Fruit fly (Drosophila melanogaster) whole organism, embryonic: Measurements from ENCODE around the gene ninaG.

ENCODE experiments used
- Adf1 ChIP-seq: fragments of 200-800 bp; sonication (Bioruptor generic); IDR thresholded peaks from 2 replicates; pipeline ENCODE4 v1.3.6; 2022; ENCODE audit warnings: missing biosample characterization, missing genetic modification characterization
- BtbVII ChIP-seq: fragments of 200-800 bp; sonication (Bioruptor generic); optimal IDR thresholded peaks from 3 replicates; lab custom pipeline; 2017; ENCODE audit warnings: missing biosample characterization, mild to moderate bottlenecking, missing genetic modification characterization
- CG10209 ChIP-seq: fragments of 200-800 bp; sonication (Bioruptor generic); optimal IDR thresholded peaks from 3 replicates; lab custom pipeline; 2017; ENCODE audit warnings: missing biosample characterization, mild to moderate bottlenecking, missing genetic modification characterization, missing genetic modification reagents
- CG12299 ChIP-seq: fragments of 200-800 bp; sonication (Bioruptor generic); optimal IDR thresholded peaks from 2 replicates; lab custom pipeline; 2018; ENCODE audit warnings: missing biosample characterization, mild to moderate bottlenecking, missing genetic modification characterization
- CG1647 ChIP-seq: fragments of 200-800 bp; sonication (Bioruptor generic); optimal IDR thresholded peaks from 3 replicates; lab custom pipeline; 2016; ENCODE audit warnings: missing biosample characterization, missing genetic modification characterization
- CG16813 ChIP-seq: fragments of 200-800 bp; sonication (Bioruptor generic); IDR thresholded peaks from 3 replicates; pipeline ENCODE4 v1.3.6; 2022; ENCODE audit warnings: missing biosample characterization, missing genetic modification characterization; ENCODE audit not compliant: partially characterized antibody
- CG17359 ChIP-seq: fragments of 200-800 bp; sonication (Bioruptor generic); optimal IDR thresholded peaks from 3 replicates; lab custom pipeline; 2018; ENCODE audit warnings: missing biosample characterization, mild to moderate bottlenecking, missing genetic modification characterization, moderate library complexity
- CG17361 ChIP-seq: fragments of 200-800 bp; sonication (Bioruptor generic); IDR thresholded peaks from 3 replicates; pipeline ENCODE4 v1.3.6; 2022; ENCODE audit warnings: missing biosample characterization, missing genetic modification characterization
- CG17612 ChIP-seq: fragments of 200-800 bp; sonication (Bioruptor generic); IDR thresholded peaks from 2 replicates; pipeline ENCODE4 v1.3.6; 2022; ENCODE audit warnings: missing biosample characterization, missing genetic modification characterization
- CG34422 ChIP-seq: fragments of 200-800 bp; sonication (Bioruptor generic); IDR thresholded peaks from 3 replicates; pipeline ENCODE4 v1.3.6; 2022; ENCODE audit warnings: missing biosample characterization, missing genetic modification characterization
- CG6765 ChIP-seq: fragments of 200-800 bp; sonication (Bioruptor generic); optimal IDR thresholded peaks from 3 replicates; lab custom pipeline; 2017; ENCODE audit warnings: missing biosample characterization, mild to moderate bottlenecking, missing genetic modification characterization
- CHES-1-like ChIP-seq: fragments of 200-800 bp; sonication (Bioruptor generic); optimal IDR thresholded peaks from 2 replicates; lab custom pipeline; 2016; ENCODE audit warnings: missing biosample characterization, missing genetic modification characterization
- D19A ChIP-seq: fragments of 200-800 bp; optimal IDR thresholded peaks from 3 replicates; lab custom pipeline; 2019; ENCODE audit warnings: missing biosample characterization, mild to moderate bottlenecking, missing genetic modification characterization, moderate library complexity
- Dref ChIP-seq: fragments of 200-800 bp; sonication (Bioruptor generic); IDR thresholded peaks from 2 replicates; pipeline ENCODE4 v1.3.6; 2022; ENCODE audit warnings: missing biosample characterization, missing genetic modification characterization
- Ets97D ChIP-seq: fragments of 200-800 bp; sonication (Bioruptor generic); optimal IDR thresholded peaks from 3 replicates; lab custom pipeline; 2016; ENCODE audit warnings: missing biosample characterization, missing genetic modification characterization
- Gsc ChIP-seq: fragments of 200-800 bp; sonication (Bioruptor generic); IDR thresholded peaks from 2 replicates; pipeline ENCODE4 v1.3.6; 2022; ENCODE audit warnings: missing biosample characterization, missing genetic modification characterization
- HLH3B ChIP-seq: fragments of 200-800 bp; sonication (Bioruptor generic); IDR thresholded peaks from 2 replicates; pipeline ENCODE4 v1.3.6; 2022; ENCODE audit warnings: missing biosample characterization, missing genetic modification characterization
- Hmx ChIP-seq: fragments of 200-800 bp; sonication (Bioruptor generic); optimal IDR thresholded peaks from 2 replicates; lab custom pipeline; 2016; ENCODE audit warnings: missing biosample characterization, missing genetic modification characterization
- Hr39 ChIP-seq: fragments of >200 bp; optimal IDR thresholded peaks from 2 replicates; lab custom pipeline; 2017
- Myb ChIP-seq: fragments of 200-800 bp; sonication (Bioruptor generic); optimal IDR thresholded peaks from 2 replicates; lab custom pipeline; 2016; ENCODE audit warnings: missing biosample characterization, missing genetic modification characterization
- NFAT ChIP-seq: fragments of 200-800 bp; sonication (Bioruptor generic); IDR thresholded peaks from 2 replicates; pipeline ENCODE4 v1.3.6; 2022; ENCODE audit warnings: missing biosample characterization, missing genetic modification characterization
- Opbp ChIP-seq: fragments of 200-800 bp; sonication (Bioruptor generic); IDR thresholded peaks from 3 replicates; pipeline ENCODE4 v1.3.6; 2022; ENCODE audit warnings: missing biosample characterization, missing genetic modification characterization; ENCODE audit not compliant: partially characterized antibody
- Scr ChIP-seq: fragments of 200-800 bp; sonication (Bioruptor generic); IDR thresholded peaks from 2 replicates; pipeline ENCODE4 v1.3.6; 2022; ENCODE audit warnings: missing biosample characterization, missing genetic modification characterization; ENCODE audit not compliant: partially characterized antibody
- Sox100B ChIP-seq: fragments of 200-800 bp; sonication (Bioruptor generic); optimal IDR thresholded peaks from 3 replicates; lab custom pipeline; 2018; ENCODE audit warnings: missing biosample characterization, mild to moderate bottlenecking, missing genetic modification characterization
- Sry-β ChIP-seq: fragments of 200-800 bp; sonication (Bioruptor generic); optimal IDR thresholded peaks from 2 replicates; lab custom pipeline; 2018; ENCODE audit warnings: missing biosample characterization, mild to moderate bottlenecking, missing genetic modification characterization, moderate library complexity
- Stat92E ChIP-seq, 3 experiments: fragments of >200 bp in 2 of 3; fragments of 200-800 bp in 1 of 3; sonication (Bioruptor generic) in 1 of 3; optimal IDR thresholded peaks; 2 replicates each; lab custom pipeline; 2017 to 2019; ENCODE audit warnings: missing biosample characterization in 3 of 3, missing genetic modification characterization in 3 of 3, mild to moderate bottlenecking in 1 of 3, moderate library complexity in 1 of 3
- Xbp1 ChIP-seq: fragments of 200-800 bp; sonication (Bioruptor generic); optimal IDR thresholded peaks from 3 replicates; lab custom pipeline; 2016; ENCODE audit warnings: missing biosample characterization, mild to moderate bottlenecking, missing genetic modification characterization
- ac ChIP-seq: fragments of 200-800 bp; sonication (Bioruptor generic); optimal IDR thresholded peaks from 3 replicates; lab custom pipeline; 2017; ENCODE audit warnings: missing biosample characterization, mild to moderate bottlenecking, missing genetic modification characterization
- amos ChIP-seq: fragments of 200-800 bp; sonication (Bioruptor generic); IDR thresholded peaks from 2 replicates; pipeline ENCODE4 v1.3.6; 2022; ENCODE audit warnings: missing biosample characterization, missing genetic modification characterization; ENCODE audit not compliant: partially characterized antibody
- az2 ChIP-seq: fragments of 200-800 bp; sonication (Bioruptor generic); optimal IDR thresholded peaks from 3 replicates; lab custom pipeline; 2016; ENCODE audit warnings: missing biosample characterization, missing genetic modification characterization
- crc ChIP-seq: fragments of 200-800 bp; sonication (Bioruptor generic); optimal IDR thresholded peaks from 2 replicates; lab custom pipeline; 2016; ENCODE audit warnings: missing biosample characterization, missing genetic modification characterization
- croc ChIP-seq: fragments of 200-800 bp; sonication (Bioruptor generic); conservative IDR thresholded peaks from 3 replicates; pipeline ENCODE4 v1.3.6; 2022; ENCODE audit warnings: missing biosample characterization, missing genetic modification characterization
- ewg ChIP-seq: fragments of 200-800 bp; sonication (Bioruptor generic); optimal IDR thresholded peaks from 3 replicates; lab custom pipeline; 2017; ENCODE audit warnings: mild to moderate bottlenecking, missing biosample characterization, missing genetic modification reagents, missing genetic modification characterization
- gcm ChIP-seq: fragments of 200-800 bp; sonication (Bioruptor generic); optimal IDR thresholded peaks from 2 replicates; lab custom pipeline; 2019; ENCODE audit warnings: missing biosample characterization, mild to moderate bottlenecking, missing genetic modification characterization, moderate library complexity
- gsb ChIP-seq: fragments of 200-800 bp; sonication (Bioruptor generic); IDR thresholded peaks from 2 replicates; pipeline ENCODE4 v1.3.6; 2022; ENCODE audit warnings: missing biosample characterization, missing genetic modification characterization
- gt ChIP-seq: fragments of 200-800 bp; sonication (Bioruptor generic); IDR thresholded peaks from 2 replicates; pipeline ENCODE4 v1.3.6; 2022; ENCODE audit warnings: missing biosample characterization, missing genetic modification characterization
- her ChIP-seq: fragments of 200-800 bp; sonication (Bioruptor generic); optimal IDR thresholded peaks from 2 replicates; lab custom pipeline; 2016; ENCODE audit warnings: missing biosample characterization, missing genetic modification characterization
- hth ChIP-seq: fragments of >200 bp; optimal IDR thresholded peaks from 2 replicates; lab custom pipeline; 2017; ENCODE audit warnings: inconsistent platforms
- kni ChIP-seq: fragments of 200-800 bp; sonication (Bioruptor generic); optimal IDR thresholded peaks from 3 replicates; lab custom pipeline; 2017; ENCODE audit warnings: mild to moderate bottlenecking, missing biosample characterization, missing genetic modification reagents, missing genetic modification characterization
- lab ChIP-seq: fragments of 200-800 bp; sonication (Bioruptor generic); optimal IDR thresholded peaks from 3 replicates; lab custom pipeline; 2017; ENCODE audit warnings: missing biosample characterization, missing genetic modification characterization, mild to moderate bottlenecking, moderate library complexity, missing genetic modification reagents
- nau ChIP-seq: fragments of 200-800 bp; sonication (Bioruptor generic); optimal IDR thresholded peaks from 3 replicates; lab custom pipeline; 2017; ENCODE audit warnings: missing biosample characterization, mild to moderate bottlenecking, missing genetic modification characterization, missing genetic modification reagents
- oc ChIP-seq: fragments of 200-800 bp; sonication (Bioruptor generic); optimal IDR thresholded peaks from 2 replicates; lab custom pipeline; 2018; ENCODE audit warnings: missing biosample characterization, mild to moderate bottlenecking, missing genetic modification characterization, moderate library complexity
- sens-2 ChIP-seq: fragments of 200-800 bp; sonication (Bioruptor generic); IDR thresholded peaks from 2 replicates; pipeline ENCODE4 v1.3.6; 2022; ENCODE audit warnings: missing biosample characterization, missing genetic modification characterization
- sisA ChIP-seq: fragments of 200-800 bp; sonication (Bioruptor generic); IDR thresholded peaks from 2 replicates; pipeline ENCODE4 v1.3.6; 2022; ENCODE audit warnings: missing biosample characterization, missing genetic modification characterization
- slou ChIP-seq: fragments of 200-800 bp; sonication (Bioruptor generic); optimal IDR thresholded peaks from 3 replicates; lab custom pipeline; 2016; ENCODE audit warnings: missing biosample characterization, missing genetic modification characterization
- sqz ChIP-seq: fragments of 200-800 bp; sonication (Bioruptor generic); optimal IDR thresholded peaks from 3 replicates; lab custom pipeline; 2018; ENCODE audit warnings: missing biosample characterization, mild to moderate bottlenecking, missing genetic modification characterization
- tna ChIP-seq: fragments of 200-800 bp; sonication (Bioruptor generic); IDR thresholded peaks from 2 replicates; pipeline ENCODE4 v1.3.6; 2022; ENCODE audit warnings: missing biosample characterization, missing genetic modification characterization; ENCODE audit not compliant: partially characterized antibody
- wdn ChIP-seq: fragments of 200-800 bp; sonication (Bioruptor generic); IDR thresholded peaks from 2 replicates; pipeline ENCODE4 v1.3.6; 2022; ENCODE audit warnings: missing biosample characterization, missing genetic modification characterization
- zfh1 ChIP-seq: fragments of 200-800 bp; sonication (Bioruptor generic); IDR thresholded peaks from 3 replicates; pipeline ENCODE4 v1.3.6; 2022; ENCODE audit warnings: missing biosample characterization, missing genetic modification characterization

The ninaG gene

dm6 chr3R:11458022-11458850, 36.7 kb upstream of the ninaG start (continued):
- TF ChIP-seq Stat92E (GFP tag; optimal IDR thresholded peaks at IDR 0.05; lab: Kevin White, UChicago) (no peak), slou (GFP tag; lab: Kevin White, UChicago) (no peak), gsb (peak; percentile 83), sens-2 (GFP tag; lab: Robert Waterston, UW) (0 out of 2 replicates have a peak, but pooled peaks have one; percentile 38), tna (GFP tag; lab: Robert Waterston, UW) (no peak), Dref (no peak), crc (GFP tag; lab: Kevin White, UChicago) (peak; percentile 27), CG16813 (GFP tag; lab: Robert Waterston, UW) (no peak), ac (GFP tag; lab: Kevin White, UChicago) (no peak), Sox100B (GFP tag; lab: Kevin White, UChicago) (peak; percentile 31), CG17612 (GFP tag; lab: Robert Waterston, UW) (0 out of 2 replicates have a peak, but pooled peaks have one; percentile 38), CG10209 (peak; percentile 64), sisA (GFP tag; lab: Robert Waterston, UW) (peak; percentile 64), ewg (GFP tag; lab: Kevin White, UChicago) (peak; percentile 26), Adf1 (peak; percentile 98), Opbp (GFP tag; lab: Robert Waterston, UW) (no peak), Hmx (GFP tag; lab: Kevin White, UChicago) (no peak), HLH3B (GFP tag; lab: Robert Waterston, UW) (peak; percentile 72), CHES-1-like (GFP tag; lab: Kevin White, UChicago) (peak; percentile 48), gcm (GFP tag; lab: Kevin White, UChicago) (no peak), hth (lab: Kevin White, UChicago) (no peak), amos (no peak), Scr (GFP tag; lab: Robert Waterston, UW) (no peak), CG17359 (tag; lab: Kevin White, UChicago) (peak; percentile 63), az2 (GFP tag; lab: Kevin White, UChicago) (peak; percentile 38), her (GFP tag; lab: Kevin White, UChicago) (peak; percentile 57), CG12299 (tag; lab: Kevin White, UChicago) (no peak), croc (GFP tag; lab: Robert Waterston, UW) (no peak), Gsc (GFP tag; lab: Robert Waterston, UW) (0 out of 2 replicates have a peak, but pooled peaks have one; percentile 43), CG1647 (GFP tag; lab: Kevin White, UChicago) (peak; percentile 62), Sry-β (GFP tag; lab: Kevin White, UChicago) (no peak), CG17361 (GFP tag; lab: Robert Waterston, UW) (peak; percentile 59; the same call in 1 of the 3 replicates), Ets97D (GFP tag; lab: Kevin White, UChicago) (no peak), wdn (GFP tag; lab: Robert Waterston, UW) (peak; percentile 54; the same call in 1 of the 2 replicates), NFAT (peak; percentile 71), nau (GFP tag; lab: Kevin White, UChicago) (peak; percentile 1), Xbp1 (peak; percentile 68), zfh1 (peak; percentile 64; the same call in 1 of the 3 replicates), D19A (tag; lab: Kevin White, UChicago) (peak; percentile 18), lab (GFP tag; lab: Kevin White, UChicago) (peak; percentile 86), oc (tag; lab: Kevin White, UChicago) (peak; percentile 10), BtbVII (peak; percentile 59), CG34422 (GFP tag; lab: Robert Waterston, UW) (peak; percentile 76), Hr39 (lab: Kevin White, UChicago) (no peak), CG6765 (GFP tag; lab: Kevin White, UChicago) (no peak), gt (GFP tag; lab: Robert Waterston, UW) (0 out of 2 replicates have a peak, but pooled peaks have one; percentile 32), kni (GFP tag; lab: Kevin White, UChicago) (no peak), Myb (GFP tag; lab: Kevin White, UChicago) (peak; percentile 46), sqz (GFP tag; lab: Kevin White, UChicago) (no peak)
